Fruit fly (Drosophila melanogaster) whole organism, embryonic: ENCODE results near the gene cno.

Experiments
- Asciz ChIP-seq: fragments of 200-800 bp; sonication (Bioruptor generic); optimal IDR thresholded peaks from 2 replicates; lab custom pipeline; 2017; ENCODE audit warnings: missing biosample characterization, mild to moderate bottlenecking, missing genetic modification characterization, missing genetic modification reagents
- CG1024 ChIP-seq: fragments of 200-800 bp; sonication (Bioruptor generic); IDR thresholded peaks from 2 replicates; pipeline ENCODE4 v1.3.6; 2022; ENCODE audit warnings: missing biosample characterization, missing genetic modification characterization
- CG12071 ChIP-seq: fragments of 200-800 bp; sonication (Bioruptor generic); optimal IDR thresholded peaks from 3 replicates; lab custom pipeline; 2018; ENCODE audit warnings: missing biosample characterization, mild to moderate bottlenecking, missing genetic modification characterization
- CG13296 ChIP-seq: fragments of 200-800 bp; sonication (Bioruptor generic); optimal IDR thresholded peaks from 3 replicates; lab custom pipeline; 2018; ENCODE audit warnings: missing biosample characterization, mild to moderate bottlenecking, missing genetic modification characterization
- CG13624 ChIP-seq: fragments of 200-800 bp; sonication (Bioruptor generic); optimal IDR thresholded peaks from 2 replicates; lab custom pipeline; 2016; ENCODE audit warnings: missing biosample characterization, missing genetic modification characterization
- CG14441 ChIP-seq: fragments of 200-800 bp; sonication (Bioruptor generic); IDR thresholded peaks from 2 replicates; pipeline ENCODE4 v1.3.6; 2022; ENCODE audit warnings: missing biosample characterization, missing genetic modification characterization
- CG15479 ChIP-seq: fragments of 200-800 bp; sonication (Bioruptor generic); optimal IDR thresholded peaks from 3 replicates; lab custom pipeline; 2019; ENCODE audit warnings: missing biosample characterization, mild to moderate bottlenecking, missing genetic modification characterization, moderate library complexity
- CG15696 ChIP-seq: fragments of 200-800 bp; sonication (Bioruptor generic); optimal IDR thresholded peaks from 2 replicates; lab custom pipeline; 2019; ENCODE audit warnings: missing biosample characterization, mild to moderate bottlenecking, missing genetic modification characterization, moderate library complexity
- CG16863 ChIP-seq: fragments of 200-800 bp; sonication (Bioruptor generic); optimal IDR thresholded peaks from 3 replicates; lab custom pipeline; 2016; ENCODE audit warnings: missing biosample characterization, missing genetic modification characterization
- CG17359 ChIP-seq: fragments of 200-800 bp; sonication (Bioruptor generic); optimal IDR thresholded peaks from 3 replicates; lab custom pipeline; 2018; ENCODE audit warnings: missing biosample characterization, mild to moderate bottlenecking, missing genetic modification characterization, moderate library complexity
- CG17568 ChIP-seq: fragments of 200-800 bp; sonication (Bioruptor generic); optimal IDR thresholded peaks from 2 replicates; lab custom pipeline; 2018; ENCODE audit warnings: missing biosample characterization, mild to moderate bottlenecking, missing genetic modification characterization, moderate library complexity
- CG18262 ChIP-seq: fragments of 200-800 bp; optimal IDR thresholded peaks from 3 replicates; lab custom pipeline; 2019; ENCODE audit warnings: missing biosample characterization, mild to moderate bottlenecking, missing genetic modification characterization, moderate library complexity
- CG4707 ChIP-seq: fragments of 200-800 bp; sonication (Bioruptor generic); optimal IDR thresholded peaks from 2 replicates; lab custom pipeline; 2018; ENCODE audit warnings: missing biosample characterization, mild to moderate bottlenecking, missing genetic modification characterization, moderate library complexity
- CG4820 ChIP-seq: fragments of 200-800 bp; sonication (Bioruptor generic); optimal IDR thresholded peaks from 3 replicates; lab custom pipeline; 2016; ENCODE audit warnings: missing biosample characterization, missing genetic modification characterization
- CG5953 ChIP-seq: fragments of 200-800 bp; sonication (Bioruptor generic); IDR thresholded peaks from 2 replicates; pipeline ENCODE4 v1.3.6; 2022; ENCODE audit warnings: missing biosample characterization, missing genetic modification characterization
- CG7987 ChIP-seq: fragments of 200-800 bp; sonication (Bioruptor generic); optimal IDR thresholded peaks from 2 replicates; lab custom pipeline; 2018; ENCODE audit warnings: missing biosample characterization, mild to moderate bottlenecking, missing genetic modification characterization, moderate library complexity
- CG8089 ChIP-seq: fragments of 200-800 bp; sonication (Bioruptor generic); optimal IDR thresholded peaks from 3 replicates; lab custom pipeline; 2016; ENCODE audit warnings: missing biosample characterization, missing genetic modification characterization
- CG8290 ChIP-seq, 3 experiments: fragments of 200-800 bp; sonication (Bioruptor generic); optimal IDR thresholded peaks; 2 replicates each; lab custom pipeline; 2016 to 2019; ENCODE audit warnings: missing biosample characterization in 3 of 3, missing genetic modification characterization in 3 of 3, mild to moderate bottlenecking in 2 of 3, moderate library complexity in 1 of 3
- CG9437 ChIP-seq: fragments of 200-800 bp; sonication (Bioruptor generic); optimal IDR thresholded peaks from 2 replicates; lab custom pipeline; 2018; ENCODE audit warnings: missing biosample characterization, mild to moderate bottlenecking, missing genetic modification characterization
- Gsc ChIP-seq: fragments of 200-800 bp; sonication (Bioruptor generic); IDR thresholded peaks from 2 replicates; pipeline ENCODE4 v1.3.6; 2022; ENCODE audit warnings: missing biosample characterization, missing genetic modification characterization
- HmgD ChIP-seq: fragments of 200-800 bp; sonication (Bioruptor generic); optimal IDR thresholded peaks from 3 replicates; lab custom pipeline; 2016; ENCODE audit warnings: missing biosample characterization, missing genetic modification characterization
- Jarid2 ChIP-seq: fragments of 200-800 bp; sonication (Bioruptor generic); optimal IDR thresholded peaks from 3 replicates; lab custom pipeline; 2017; ENCODE audit warnings: mild to moderate bottlenecking, missing biosample characterization, missing genetic modification reagents, missing genetic modification characterization
- MBD-R2 ChIP-seq: fragments of 200-800 bp; sonication (Bioruptor generic); IDR thresholded peaks from 2 replicates; pipeline ENCODE4 v1.3.6; 2022; ENCODE audit warnings: missing biosample characterization, missing genetic modification characterization
- Med ChIP-seq: fragments of 200-800 bp; sonication (Bioruptor generic); peaks from one replicate; lab custom pipeline; 2016; ENCODE audit warnings: missing biosample characterization, missing genetic modification characterization, mild to moderate bottlenecking, inconsistent platforms, moderate library complexity
- Opbp ChIP-seq: fragments of 200-800 bp; sonication (Bioruptor generic); IDR thresholded peaks from 3 replicates; pipeline ENCODE4 v1.3.6; 2022; ENCODE audit warnings: missing biosample characterization, missing genetic modification characterization; ENCODE audit not compliant: partially characterized antibody
- Optix ChIP-seq: fragments of 200-800 bp; sonication (Bioruptor generic); IDR thresholded peaks from 3 replicates; pipeline ENCODE4 v1.3.6; 2022; ENCODE audit warnings: missing biosample characterization, missing genetic modification characterization
- Sox100B ChIP-seq: fragments of 200-800 bp; sonication (Bioruptor generic); optimal IDR thresholded peaks from 3 replicates; lab custom pipeline; 2018; ENCODE audit warnings: missing biosample characterization, mild to moderate bottlenecking, missing genetic modification characterization
- Sry-δ ChIP-seq: fragments of 200-800 bp; sonication (Bioruptor generic); optimal IDR thresholded peaks from 2 replicates; lab custom pipeline; 2016; ENCODE audit warnings: missing biosample characterization, missing genetic modification characterization
- Ssrp ChIP-seq: fragments of 200-800 bp; sonication (Bioruptor generic); optimal IDR thresholded peaks from 2 replicates; lab custom pipeline; 2018; ENCODE audit warnings: missing biosample characterization, mild to moderate bottlenecking, missing genetic modification characterization, moderate library complexity
- Usf ChIP-seq: fragments of 200-800 bp; sonication (Bioruptor generic); optimal IDR thresholded peaks from 2 replicates; lab custom pipeline; 2017; ENCODE audit warnings: missing genotype, missing biosample characterization, missing genetic modification characterization
- YL-1 ChIP-seq: fragments of 200-800 bp; sonication (Bioruptor generic); optimal IDR thresholded peaks from 3 replicates; lab custom pipeline; 2017; ENCODE audit warnings: missing biosample characterization, mild to moderate bottlenecking, missing genetic modification characterization
- abd-A ChIP-seq: fragments of 200-800 bp; sonication (Bioruptor generic); optimal IDR thresholded peaks from 3 replicates; lab custom pipeline; 2019; ENCODE audit warnings: missing biosample characterization, mild to moderate bottlenecking, missing genetic modification characterization, moderate library complexity
- ash1 ChIP-seq: fragments of 200-800 bp; sonication (Bioruptor generic); optimal IDR thresholded peaks from 2 replicates; lab custom pipeline; 2018; ENCODE audit warnings: missing biosample characterization, mild to moderate bottlenecking, missing genetic modification characterization
- croc ChIP-seq: fragments of 200-800 bp; sonication (Bioruptor generic); conservative IDR thresholded peaks from 3 replicates; pipeline ENCODE4 v1.3.6; 2022; ENCODE audit warnings: missing biosample characterization, missing genetic modification characterization
- ems ChIP-seq: fragments of 200-800 bp; sonication (Bioruptor generic); optimal IDR thresholded peaks from 3 replicates; lab custom pipeline; 2016; ENCODE audit warnings: missing biosample characterization, missing genetic modification characterization
- fu2 ChIP-seq: fragments of 200-800 bp; sonication (Bioruptor generic); optimal IDR thresholded peaks from 2 replicates; lab custom pipeline; 2016; ENCODE audit warnings: missing biosample characterization, missing genetic modification characterization
- lab ChIP-seq: fragments of 200-800 bp; sonication (Bioruptor generic); optimal IDR thresholded peaks from 3 replicates; lab custom pipeline; 2017; ENCODE audit warnings: missing biosample characterization, missing genetic modification characterization, mild to moderate bottlenecking, moderate library complexity, missing genetic modification reagents
- otp ChIP-seq: fragments of 200-800 bp; sonication (Bioruptor generic); IDR thresholded peaks from 3 replicates; pipeline ENCODE4, ENCODE4 v1.3.6; 2022; ENCODE audit warnings: missing biosample characterization, missing genetic modification characterization
- ro ChIP-seq: fragments of 200-800 bp; sonication (Bioruptor generic); IDR thresholded peaks from 2 replicates; pipeline ENCODE4 v1.3.6; 2022; ENCODE audit warnings: missing biosample characterization, missing genetic modification characterization
- row ChIP-seq: fragments of 200-800 bp; sonication (Bioruptor generic); IDR thresholded peaks from 3 replicates; pipeline ENCODE4 v1.3.6; 2022; ENCODE audit warnings: missing biosample characterization, missing genetic modification characterization
- salm ChIP-seq: fragments of 200-800 bp; sonication (Bioruptor generic); optimal IDR thresholded peaks from 2 replicates; lab custom pipeline; 2018; ENCODE audit warnings: missing biosample characterization, mild to moderate bottlenecking, missing genetic modification characterization
- seq ChIP-seq: fragments of 200-800 bp; sonication (Bioruptor generic); IDR thresholded peaks from 2 replicates; pipeline ENCODE4 v1.3.6; 2022; ENCODE audit warnings: missing biosample characterization, missing genetic modification characterization
- sima ChIP-seq: fragments of 200-800 bp; sonication (Bioruptor generic); optimal IDR thresholded peaks from 2 replicates; lab custom pipeline; 2016; ENCODE audit warnings: missing biosample characterization, missing genetic modification characterization
- sob ChIP-seq: fragments of 200-800 bp; sonication (Bioruptor generic); IDR thresholded peaks from 2 replicates; pipeline ENCODE4 v1.3.6; 2022; ENCODE audit warnings: missing biosample characterization, missing genetic modification characterization
- ttk ChIP-seq: fragments of 200-800 bp; sonication (Bioruptor generic); IDR thresholded peaks from 2 replicates; pipeline ENCODE4 v2.1.2; 2022; ENCODE audit warnings: missing biosample characterization, missing genetic modification characterization
- unpg ChIP-seq: fragments of 200-800 bp; sonication (Bioruptor generic); optimal IDR thresholded peaks from 3 replicates; lab custom pipeline; 2018; ENCODE audit warnings: missing biosample characterization, mild to moderate bottlenecking, missing genetic modification characterization, moderate library complexity

Gene cno

dm6 chr3R:5208115-5208365 is 9.2 kb downstream of the cno start (continued):
- TF ChIP-seq CG5953 (GFP tag; lab: Robert Waterston, UW) (peak; percentile 35; the same call in 1 of the 2 replicates), MBD-R2 (GFP tag; lab: Robert Waterston, UW) (no peak), CG8290 (GFP tag; optimal IDR thresholded peaks at IDR 0.05; lab: Kevin White, UChicago) (no peak), CG8290 (tag; optimal IDR thresholded peaks at IDR 0.05; lab: Kevin White, UChicago) (peak in 1 of 2 experiments; percentile 32), CG15696 (peak; percentile 4), Ssrp (tag; lab: Kevin White, UChicago) (no peak), CG16863 (no peak), lab (GFP tag; lab: Kevin White, UChicago) (peak; percentile 20), CG17568 (GFP tag; lab: Kevin White, UChicago) (peak; percentile 20), croc (GFP tag; lab: Robert Waterston, UW) (no peak), HmgD (GFP tag; lab: Kevin White, UChicago) (no peak), Usf (GFP tag; lab: Kevin White, UChicago) (no peak), Opbp (GFP tag; lab: Robert Waterston, UW) (no peak), Gsc (GFP tag; lab: Robert Waterston, UW) (no peak), CG14441 (GFP tag; lab: Robert Waterston, UW) (no peak), CG12071 (GFP tag; lab: Kevin White, UChicago) (peak; percentile 13), CG4707 (GFP tag; lab: Kevin White, UChicago) (peak; percentile 36), CG7987 (GFP tag; lab: Kevin White, UChicago) (peak; percentile 27), otp (GFP tag; lab: Robert Waterston, UW) (peak; percentile 36; the same call in 1 of the 3 replicates), ems (GFP tag; lab: Kevin White, UChicago) (no peak), CG17359 (peak; percentile 5), CG1024 (GFP tag; lab: Robert Waterston, UW) (no peak), ro (GFP tag; lab: Robert Waterston, UW) (no peak), CG13296 (GFP tag; lab: Kevin White, UChicago) (peak; percentile 0), fu2 (GFP tag; lab: Kevin White, UChicago) (no peak), CG4820 (no peak), Med (peak; percentile 27), sima (no peak), CG13624 (GFP tag; lab: Kevin White, UChicago) (no peak), CG9437 (GFP tag; lab: Kevin White, UChicago) (no peak), salm (no peak), Asciz (GFP tag; lab: Kevin White, UChicago) (peak; percentile 29), CG18262 (tag; lab: Kevin White, UChicago) (no peak), abd-A (tag; lab: Kevin White, UChicago) (peak; percentile 7), Jarid2 (no peak), Sry-δ (GFP tag; lab: Kevin White, UChicago) (no peak), ash1 (GFP tag; lab: Kevin White, UChicago) (no peak), CG15479 (GFP tag; lab: Kevin White, UChicago) (no peak), CG8089 (no peak), YL-1 (GFP tag; lab: Kevin White, UChicago) (no peak), ttk (GFP tag; lab: Robert Waterston, UW) (no peak), Sox100B (GFP tag; lab: Kevin White, UChicago) (no peak), unpg (GFP tag; lab: Kevin White, UChicago) (no peak), Optix (GFP tag; lab: Robert Waterston, UW) (no peak), seq (GFP tag; lab: Robert Waterston, UW) (peak; percentile 31; the same call in 1 of the 2 replicates), row (GFP tag; lab: Robert Waterston, UW) (no peak), sob (GFP tag; lab: Robert Waterston, UW) (no peak)
